Worm (Caenorhabditis elegans) whole organism, mixed stage, embryonic: ENCODE results near the gene ZK185.4.

Source experiments
- M03D4.4 ChIP-seq: sonication (generic microtip); optimal IDR thresholded peaks from 2 replicates; lab custom pipeline; 2017; ENCODE audit warnings: mild to moderate bottlenecking, missing genetic modification characterization, missing compliant biosample characterization
- bed-3 ChIP-seq: fragments of 200-800 bp; sonication (Bioruptor generic); optimal IDR thresholded peaks from 3 replicates; lab custom pipeline; 2018; ENCODE audit warnings: mild to moderate bottlenecking, missing genetic modification characterization, moderate library complexity, missing compliant biosample characterization
- ceh-39 ChIP-seq: fragments of 150-350 bp; optimal IDR thresholded peaks from 2 replicates; lab custom pipeline; 2014; ENCODE audit warnings: missing biosample characterization, missing genetic modification characterization
- ceh-43 ChIP-seq: fragments of 200-800 bp; sonication (Bioruptor generic); optimal IDR thresholded peaks from 2 replicates; lab custom pipeline; 2018; ENCODE audit warnings: mild to moderate bottlenecking, missing genetic modification characterization, moderate library complexity, missing compliant biosample characterization
- ceh-83 ChIP-seq: fragments of 200-800 bp; sonication (Bioruptor generic); optimal IDR thresholded peaks from 2 replicates; lab custom pipeline; 2018; ENCODE audit warnings: mild to moderate bottlenecking, missing genetic modification characterization, missing compliant biosample characterization
- ces-1 ChIP-seq: fragments of 150-350 bp; optimal IDR thresholded peaks from 2 replicates; lab custom pipeline; 2014; ENCODE audit warnings: missing biosample characterization, missing genetic modification reagents, missing genetic modification characterization
- cnd-1 ChIP-seq: fragments of 200-800 bp; sonication (Bioruptor generic); optimal IDR thresholded peaks from 2 replicates; lab custom pipeline; 2018; ENCODE audit warnings: mild to moderate bottlenecking, missing genetic modification characterization, missing compliant biosample characterization
- drap-1 ChIP-seq: fragments of 200-800 bp; sonication (Bioruptor generic); optimal IDR thresholded peaks from 3 replicates; lab custom pipeline; 2018; ENCODE audit warnings: mild to moderate bottlenecking, missing genetic modification characterization, missing compliant biosample characterization
- elt-1 ChIP-seq: sonication (generic microtip); optimal IDR thresholded peaks from 2 replicates; lab custom pipeline; 2017; ENCODE audit warnings: missing genetic modification characterization, mild to moderate bottlenecking, missing compliant biosample characterization, antibody characterized with exemption, moderate library complexity, borderline replicate concordance; ENCODE audit not compliant: insufficient read depth
- elt-3 ChIP-seq: fragments of 150-350 bp; optimal IDR thresholded peaks from 2 replicates; lab custom pipeline; 2014; ENCODE audit warnings: missing biosample characterization, missing genetic modification characterization
- ham-2 ChIP-seq: fragments of 200-800 bp; sonication (Bioruptor generic); optimal IDR thresholded peaks from 2 replicates; lab custom pipeline; 2018; ENCODE audit warnings: mild to moderate bottlenecking, missing genetic modification characterization, missing compliant biosample characterization
- hlh-1 ChIP-seq: fragments of 150-350 bp; optimal IDR thresholded peaks from 2 replicates; lab custom pipeline; 2014; ENCODE audit warnings: missing biosample characterization, missing genetic modification reagents, missing genetic modification characterization
- lin-13 ChIP-seq: fragments of 150-350 bp; optimal IDR thresholded peaks from 2 replicates; lab custom pipeline; 2014; ENCODE audit warnings: missing biosample characterization, missing genetic modification characterization
- lin-32 ChIP-seq: fragments of 200-800 bp; sonication (Bioruptor generic); optimal IDR thresholded peaks from 2 replicates; lab custom pipeline; 2018; ENCODE audit warnings: mild to moderate bottlenecking, missing genetic modification characterization, missing compliant biosample characterization
- lsy-2 ChIP-seq: fragments of 150-350 bp; optimal IDR thresholded peaks from 2 replicates; lab custom pipeline; 2014; ENCODE audit warnings: missing biosample characterization, missing genetic modification characterization
- mab-5 ChIP-seq: fragments of 150-350 bp; optimal IDR thresholded peaks from 2 replicates; lab custom pipeline; 2014; ENCODE audit warnings: missing biosample characterization, missing genetic modification characterization
- mep-1 ChIP-seq: fragments of 150-350 bp; optimal IDR thresholded peaks from 2 replicates; lab custom pipeline; 2017; ENCODE audit warnings: missing biosample characterization, missing genetic modification reagents, missing genetic modification characterization, inconsistent platforms
- mls-2 ChIP-seq: sonication (generic microtip); optimal IDR thresholded peaks from 2 replicates; lab custom pipeline; 2016; ENCODE audit warnings: mild to moderate bottlenecking, missing genetic modification characterization, moderate library complexity, missing compliant biosample characterization
- nhr-12 ChIP-seq: fragments of 150-350 bp; optimal IDR thresholded peaks from 2 replicates; lab custom pipeline; 2014; ENCODE audit warnings: missing biosample characterization, missing genetic modification characterization
- nhr-2 ChIP-seq: fragments of 150-350 bp; optimal IDR thresholded peaks from 2 replicates; lab custom pipeline; 2014; ENCODE audit warnings: missing biosample characterization, missing genetic modification characterization
- nhr-237 ChIP-seq: fragments of 150-350 bp; optimal IDR thresholded peaks from 2 replicates; lab custom pipeline; 2014; ENCODE audit warnings: missing biosample characterization, missing genetic modification characterization
- nhr-28 ChIP-seq: fragments of 150-350 bp; optimal IDR thresholded peaks from 2 replicates; lab custom pipeline; 2014; ENCODE audit warnings: missing biosample characterization, missing genetic modification characterization
- nhr-76 ChIP-seq: sonication (generic microtip); optimal IDR thresholded peaks from 2 replicates; lab custom pipeline; 2017; ENCODE audit warnings: missing biosample characterization, missing genetic modification characterization
- pha-4 ChIP-seq: fragments of 150-350 bp; optimal IDR thresholded peaks from 2 replicates; lab custom pipeline; 2018; ENCODE audit warnings: missing biosample characterization, missing genetic modification reagents, missing genetic modification characterization
- sem-2 ChIP-seq: fragments of 200-800 bp; sonication (Bioruptor generic); optimal IDR thresholded peaks from 2 replicates; lab custom pipeline; 2018; ENCODE audit warnings: mild to moderate bottlenecking, missing genetic modification characterization, missing compliant biosample characterization
- snpc-4 ChIP-seq: fragments of 150-350 bp; optimal IDR thresholded peaks from 2 replicates; lab custom pipeline; 2014; ENCODE audit warnings: missing biosample characterization, missing genetic modification characterization
- sptf-1 ChIP-seq: sonication (generic microtip); optimal IDR thresholded peaks from 2 replicates; lab custom pipeline; 2017; ENCODE audit warnings: mild to moderate bottlenecking, missing genetic modification characterization, moderate library complexity, missing compliant biosample characterization
- tbx-8 ChIP-seq: fragments of 200-800 bp; sonication (Bioruptor generic); optimal IDR thresholded peaks from 2 replicates; lab custom pipeline; 2018; ENCODE audit warnings: mild to moderate bottlenecking, missing genetic modification characterization, moderate library complexity, missing compliant biosample characterization
- unc-39 ChIP-seq: fragments of 150-350 bp; optimal IDR thresholded peaks from 2 replicates; lab custom pipeline; 2014; ENCODE audit warnings: missing biosample characterization, missing genetic modification characterization
- unc-62 ChIP-seq: fragments of 150-350 bp; optimal IDR thresholded peaks from 2 replicates; lab custom pipeline; 2014; ENCODE audit warnings: missing biosample characterization, missing genetic modification reagents, missing genetic modification characterization
- zip-8 ChIP-seq: fragments of 150-350 bp; optimal IDR thresholded peaks from 2 replicates; lab custom pipeline; 2014; ENCODE audit warnings: missing biosample characterization, missing genetic modification characterization
- ztf-11 ChIP-seq: fragments of 150-350 bp; optimal IDR thresholded peaks from 2 replicates; lab custom pipeline; 2014; ENCODE audit warnings: missing biosample characterization, missing genetic modification characterization

Gene ZK185.4

DNA sequence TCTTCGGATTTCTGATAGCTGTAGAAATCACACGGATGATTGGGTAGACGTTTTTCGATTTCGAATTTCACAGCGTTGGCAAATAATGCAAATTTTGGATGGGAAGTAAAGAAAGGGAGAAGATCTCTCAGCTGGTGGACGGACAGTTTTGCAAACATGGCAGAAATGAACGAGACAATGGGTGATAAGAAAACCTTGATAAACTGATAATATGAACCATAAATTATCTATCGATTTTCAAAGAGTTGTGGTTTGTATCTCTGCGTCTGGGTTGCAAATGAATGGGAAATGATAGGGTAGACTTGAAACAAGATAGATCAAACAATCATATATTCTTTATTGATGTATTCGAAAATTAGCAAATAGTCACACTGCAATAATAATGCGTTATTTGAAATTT, 2.8 kb downstream of the ZK185.4 start, which contains the start of gene ZK185.3:
Gene ZK185.3, minus strand, starts transcription at position 263 of the 400 bp plus-strand sequence.
- TF ChIP-seq ham-2 (GFP tag; lab: Kevin White, UChicago): no peak
- no peak for TF ChIP-seq ztf-11
- no peak for TF ChIP-seq hlh-1 (tag; lab: Kevin White, UChicago)
- no peak for TF ChIP-seq unc-62
- TF ChIP-seq unc-39 (tag; lab: Kevin White, UChicago): no peak
- no peak for TF ChIP-seq pha-4 (tag; lab: Kevin White, UChicago)
- TF ChIP-seq, all 35 proteins: peak for 0

DNA sequence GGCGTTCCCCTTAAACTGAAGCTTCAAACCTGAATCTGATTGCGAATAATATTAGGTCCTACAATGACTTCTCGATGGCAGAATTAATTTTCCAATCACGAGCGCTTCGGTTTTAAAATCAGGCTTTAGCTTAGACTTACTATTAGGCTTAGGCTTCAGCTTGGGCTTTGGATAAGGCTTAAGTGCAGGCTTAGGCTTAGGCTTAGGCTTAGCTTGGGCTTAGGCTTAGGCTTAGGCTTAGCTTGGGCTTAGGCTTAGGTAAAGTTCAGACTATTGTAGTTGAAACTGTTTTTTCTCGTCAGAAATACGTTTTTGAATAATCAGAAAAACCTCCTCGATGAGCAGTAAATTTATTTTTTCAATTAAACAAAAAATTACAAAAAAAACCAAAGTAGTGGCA, 6.2 kb downstream of the ZK185.4 start:
- TF ChIP-seq ceh-83 (GFP tag; lab: Kevin White, UChicago) (no peak), lsy-2 (tag; lab: Kevin White, UChicago) (no peak), ham-2 (GFP tag; lab: Kevin White, UChicago) (no peak), sem-2 (GFP tag; lab: Kevin White, UChicago) (no peak), snpc-4 (tag; lab: Kevin White, UChicago) (no peak), mep-1 (tag; lab: Kevin White, UChicago) (no peak), pha-4 (tag; lab: Kevin White, UChicago) (no peak), elt-3 (tag; lab: Kevin White, UChicago) (no peak), zip-8 (tag; lab: Kevin White, UChicago) (no peak), unc-62 (no peak), cnd-1 (tag; lab: Kevin White, UChicago) (no peak), nhr-2 (tag; lab: Kevin White, UChicago) (no peak), lin-13 (no peak), elt-1 (tag; lab: Kevin White, UChicago) (no peak), ces-1 (GFP tag; lab: Kevin White, UChicago) (no peak), ceh-43 (GFP tag; lab: Kevin White, UChicago) (no peak), mab-5 (no peak)

DNA sequence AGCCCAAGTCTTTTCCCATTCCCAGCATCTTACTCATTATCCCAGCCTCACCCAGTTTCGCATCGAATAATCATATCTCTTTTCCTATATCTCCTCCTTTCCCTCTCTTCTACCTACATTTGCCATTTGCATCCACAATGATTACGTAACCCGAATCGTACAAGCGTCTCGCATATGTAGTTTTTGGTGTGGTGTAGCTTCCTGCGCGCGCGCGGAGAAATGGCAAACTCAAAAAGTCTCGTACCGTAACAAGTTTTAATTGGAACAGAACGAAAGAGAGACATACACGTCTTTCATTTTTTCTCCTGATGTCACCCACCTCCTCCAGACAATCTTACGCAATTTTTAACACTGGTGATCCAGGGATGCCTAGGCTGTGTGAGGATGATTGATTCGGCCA, 6.9 kb downstream of the ZK185.4 start:
- no peak for TF ChIP-seq mab-5
- TF ChIP-seq M03D4.4 (tag; lab: Kevin White, UChicago): no peak
- TF ChIP-seq ceh-39 (tag; lab: Kevin White, UChicago): no peak
- TF ChIP-seq lin-32: no peak
- no peak for TF ChIP-seq elt-1 (tag; lab: Kevin White, UChicago)

DNA sequence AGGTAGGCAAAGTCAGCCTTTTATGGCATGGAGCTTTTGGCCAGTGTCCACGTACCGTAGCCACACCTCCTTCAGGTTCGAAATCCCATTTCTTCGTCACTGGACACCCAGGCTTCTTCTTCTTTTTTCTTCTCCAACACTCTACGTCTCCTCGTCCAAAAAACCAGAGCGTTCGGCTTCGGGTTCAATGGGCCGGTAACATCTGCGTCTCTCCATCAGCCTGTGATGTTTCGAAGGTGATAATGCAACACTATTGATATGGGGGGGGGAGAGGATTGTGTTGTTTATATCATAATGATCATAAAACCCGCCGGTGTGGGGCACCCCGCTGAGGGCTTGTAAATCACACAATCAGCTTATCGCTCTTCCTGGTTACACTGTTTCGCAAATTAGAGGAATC, 8.0 kb downstream of the ZK185.4 start, which contains the start of gene ZK180.6:
Gene ZK180.6, minus strand, starts transcription at position 101 of the 400 bp plus-strand sequence.
- no peak for TF ChIP-seq ztf-11
- no peak for TF ChIP-seq ham-2 (GFP tag; lab: Kevin White, UChicago)
- TF ChIP-seq mab-5: no peak
- no peak for TF ChIP-seq sem-2 (GFP tag; lab: Kevin White, UChicago)
- no peak for TF ChIP-seq tbx-8 (GFP tag; lab: Kevin White, UChicago)
- no peak for TF ChIP-seq nhr-2 (tag; lab: Kevin White, UChicago)
- no peak for TF ChIP-seq nhr-12 (tag; lab: Kevin White, UChicago)
- TF ChIP-seq ceh-43 (GFP tag; lab: Kevin White, UChicago): no peak
- TF ChIP-seq nhr-28 (tag; lab: Kevin White, UChicago): no peak
- TF ChIP-seq elt-1 (tag; lab: Kevin White, UChicago): no peak
- no peak for TF ChIP-seq mls-2
- no peak for TF ChIP-seq ceh-39 (tag; lab: Kevin White, UChicago)

DNA sequence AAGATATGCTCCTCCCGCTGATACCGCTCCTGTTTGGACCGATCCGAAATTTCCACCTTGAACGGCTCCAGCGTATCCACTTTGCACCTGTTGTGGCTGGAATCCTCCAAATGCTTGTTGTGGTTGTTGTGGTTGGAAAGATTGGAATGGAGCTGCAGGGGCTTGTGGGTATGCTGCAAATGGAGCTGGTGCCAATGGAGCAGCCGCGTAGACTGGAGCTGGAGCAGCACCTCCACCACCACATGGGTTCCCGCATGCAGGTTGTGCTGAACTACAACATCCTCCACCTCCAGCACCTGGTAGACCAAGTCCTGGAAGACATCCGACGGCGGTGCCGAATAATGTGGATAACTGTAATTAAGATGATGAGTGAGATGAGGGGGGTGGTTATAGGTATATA, 9.5 kb downstream of the ZK185.4 start:
- no peak for TF ChIP-seq ceh-83 (GFP tag; lab: Kevin White, UChicago)

DNA sequence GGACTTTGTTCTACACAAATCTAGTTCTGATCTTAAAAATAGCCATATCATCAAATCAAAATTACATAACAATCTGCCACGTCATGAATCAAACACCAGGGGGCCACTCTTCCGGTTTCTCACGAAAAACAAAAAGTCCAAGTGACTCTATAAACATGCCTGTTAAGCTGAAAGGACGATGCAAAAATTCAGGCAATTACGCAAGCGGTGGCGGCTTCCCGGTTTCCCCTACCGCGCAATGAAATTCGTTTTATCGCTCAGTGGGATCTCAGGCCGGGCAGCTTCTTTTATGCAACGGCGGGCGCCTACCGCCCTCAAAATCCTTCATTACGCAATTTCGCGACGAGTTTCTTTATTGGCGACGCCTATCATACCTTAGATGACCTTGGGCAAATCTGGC, 13.2 kb downstream of the ZK185.4 start:
- TF ChIP-seq M03D4.4 (tag; lab: Kevin White, UChicago): no peak
- no peak for TF ChIP-seq lin-13
- TF ChIP-seq elt-3 (tag; lab: Kevin White, UChicago): no peak
- TF ChIP-seq tbx-8 (GFP tag; lab: Kevin White, UChicago): no peak
- no peak for TF ChIP-seq nhr-28 (tag; lab: Kevin White, UChicago)
- TF ChIP-seq nhr-237: no peak
- no peak for TF ChIP-seq ceh-43 (GFP tag; lab: Kevin White, UChicago)
- no peak for TF ChIP-seq zip-8 (tag; lab: Kevin White, UChicago)
- TF ChIP-seq nhr-76 (tag; lab: Kevin White, UChicago): no peak
- no peak for TF ChIP-seq hlh-1 (tag; lab: Kevin White, UChicago)
- no peak for TF ChIP-seq mep-1 (tag; lab: Kevin White, UChicago)
- no peak for TF ChIP-seq bed-3 (GFP tag; lab: Kevin White, UChicago)
- TF ChIP-seq mls-2: no peak
- no peak for TF ChIP-seq drap-1 (GFP tag; lab: Kevin White, UChicago)
- TF ChIP-seq ztf-11: no peak
- no peak for TF ChIP-seq sptf-1 (tag; lab: Kevin White, UChicago)
- TF ChIP-seq cnd-1 (tag; lab: Kevin White, UChicago): no peak
- TF ChIP-seq, all 35 proteins: peak for 0
